Worm (Caenorhabditis elegans) whole organism, early embryonic: ENCODE results near the gene T14B4.9.

Experiments
- ama-1 ChIP-seq: fragments of 150-350 bp; optimal IDR thresholded peaks from 2 replicates; lab custom pipeline; 2014
- ceh-13 ChIP-seq: fragments of 200-800 bp; sonication (Bioruptor generic); optimal IDR thresholded peaks from 2 replicates; lab custom pipeline; 2018; ENCODE audit warnings: mild to moderate bottlenecking, missing genetic modification characterization, missing compliant biosample characterization
- ceh-36 ChIP-seq: sonication (generic microtip); optimal IDR thresholded peaks from 2 replicates; lab custom pipeline; 2016; ENCODE audit warnings: missing genetic modification characterization, inconsistent platforms, missing compliant biosample characterization
- ets-7 ChIP-seq: sonication (generic microtip); optimal IDR thresholded peaks from 2 replicates; lab custom pipeline; 2016; ENCODE audit warnings: missing genotype, missing genetic modification characterization, missing compliant biosample characterization
- hmbx-1 ChIP-seq: sonication (generic microtip); optimal IDR thresholded peaks from 2 replicates; lab custom pipeline; 2016; ENCODE audit warnings: mild to moderate bottlenecking, missing genetic modification characterization, missing compliant biosample characterization
- hmg-4 ChIP-seq: fragments of 200-800 bp; sonication (Bioruptor generic); optimal IDR thresholded peaks from 2 replicates; lab custom pipeline; 2018; ENCODE audit warnings: mild to moderate bottlenecking, missing genetic modification characterization, missing compliant biosample characterization
- hnd-1 ChIP-seq: sonication (generic microtip); optimal IDR thresholded peaks from 2 replicates; lab custom pipeline; 2016; ENCODE audit warnings: missing genetic modification characterization, missing compliant biosample characterization
- pes-1 ChIP-seq: fragments of 200-800 bp; sonication (Bioruptor generic); IDR thresholded peaks from 2 replicates; pipeline ENCODE4 v1.3.6; 2022; ENCODE audit warnings: missing genetic modification reagents, missing genetic modification characterization, missing compliant biosample characterization
- tbx-11 ChIP-seq: fragments of 200-800 bp; sonication (Bioruptor generic); IDR thresholded peaks from 2 replicates; pipeline ENCODE4 v1.3.6; 2022; ENCODE audit warnings: missing genetic modification characterization, missing compliant biosample characterization
- tbx-37 ChIP-seq: fragments of 200-800 bp; sonication (Bioruptor generic); conservative IDR thresholded peaks from 2 replicates; pipeline ENCODE4 v1.3.6; 2022; ENCODE audit warnings: missing genetic modification reagents, missing genetic modification characterization, missing compliant biosample characterization

- TF ChIP-seq hmg-4 = no peak
- TF ChIP-seq tbx-37 (GFP tag; lab: Robert Waterston, UW) = peak; percentile 55; the same call in 1 of the 2 replicates
- no peak for TF ChIP-seq ets-7 (tag; lab: Kevin White, UChicago)
- no peak for TF ChIP-seq ama-1 (lab: Kevin White, UChicago)
- TF ChIP-seq pes-1 (GFP tag; lab: Robert Waterston, UW) = no peak
- no peak for TF ChIP-seq ceh-13 (GFP tag; lab: Kevin White, UChicago)
- no peak for TF ChIP-seq tbx-11
- TF ChIP-seq hmbx-1 (tag; lab: Kevin White, UChicago) = no peak
- TF ChIP-seq hnd-1 (tag; lab: Kevin White, UChicago) = no peak
- no peak for TF ChIP-seq ceh-36 (tag; lab: Kevin White, UChicago)
Measured at ce11 chrII:6734674-6735073, 1.1 kb upstream of the T14B4.9 start, which contains the start of gene T14B4.3.
